Fruit fly (Drosophila melanogaster) whole organism, embryonic: ENCODE results near the gene MICU3.

Source experiments
- Adf1 ChIP-seq: fragments of 200-800 bp; sonication (Bioruptor generic); IDR thresholded peaks from 2 replicates; pipeline ENCODE4 v1.3.6; 2022; ENCODE audit warnings: missing biosample characterization, missing genetic modification characterization
- Awh ChIP-seq: fragments of 200-800 bp; sonication (Bioruptor generic); IDR thresholded peaks from 2 replicates; pipeline ENCODE4, ENCODE4 v1.3.6; 2022; ENCODE audit warnings: missing biosample characterization, missing genetic modification characterization
- BEAF-32 ChIP-seq: fragments of 200-800 bp; sonication (Bioruptor generic); optimal IDR thresholded peaks from 3 replicates; lab custom pipeline; 2017; ENCODE audit warnings: missing biosample characterization, missing genetic modification characterization, mild to moderate bottlenecking, moderate library complexity, missing genetic modification reagents
- CG14965 ChIP-seq: fragments of 200-800 bp; sonication (Bioruptor generic); optimal IDR thresholded peaks from 2 replicates; lab custom pipeline; 2016; ENCODE audit warnings: missing biosample characterization, missing genetic modification characterization, borderline replicate concordance
- CG16813 ChIP-seq: fragments of 200-800 bp; sonication (Bioruptor generic); IDR thresholded peaks from 3 replicates; pipeline ENCODE4 v1.3.6; 2022; ENCODE audit warnings: missing biosample characterization, missing genetic modification characterization; ENCODE audit not compliant: partially characterized antibody
- CG17186 ChIP-seq: fragments of 200-800 bp; sonication (Bioruptor generic); optimal IDR thresholded peaks from 3 replicates; lab custom pipeline; 2017; ENCODE audit warnings: missing biosample characterization, missing genetic modification reagents, missing genetic modification characterization
- CG18764 ChIP-seq: fragments of 200-800 bp; sonication (Bioruptor generic); optimal IDR thresholded peaks from 3 replicates; lab custom pipeline; 2016; ENCODE audit warnings: missing biosample characterization, missing genetic modification characterization
- CG2202 ChIP-seq: fragments of 200-800 bp; sonication (Bioruptor generic); optimal IDR thresholded peaks from 2 replicates; lab custom pipeline; 2018; ENCODE audit warnings: missing biosample characterization, mild to moderate bottlenecking, missing genetic modification characterization
- CG2712 ChIP-seq: fragments of 200-800 bp; optimal IDR thresholded peaks from 3 replicates; lab custom pipeline; 2019; ENCODE audit warnings: missing biosample characterization, mild to moderate bottlenecking, missing genetic modification characterization, moderate library complexity
- CG34422 ChIP-seq: fragments of 200-800 bp; sonication (Bioruptor generic); IDR thresholded peaks from 3 replicates; pipeline ENCODE4 v1.3.6; 2022; ENCODE audit warnings: missing biosample characterization, missing genetic modification characterization
- CG4707 ChIP-seq: fragments of 200-800 bp; sonication (Bioruptor generic); optimal IDR thresholded peaks from 2 replicates; lab custom pipeline; 2018; ENCODE audit warnings: missing biosample characterization, mild to moderate bottlenecking, missing genetic modification characterization, moderate library complexity
- CG5180 ChIP-seq: fragments of 200-800 bp; sonication (Bioruptor generic); optimal IDR thresholded peaks from 3 replicates; lab custom pipeline; 2017; ENCODE audit warnings: missing biosample characterization, missing genetic modification characterization, mild to moderate bottlenecking, moderate library complexity, missing genetic modification reagents
- CG7928 ChIP-seq: fragments of 200-800 bp; sonication (Bioruptor generic); optimal IDR thresholded peaks from 2 replicates; lab custom pipeline; 2017; ENCODE audit warnings: missing biosample characterization, mild to moderate bottlenecking, missing genetic modification characterization
- CG9609 ChIP-seq: fragments of 200-800 bp; sonication (Bioruptor generic); optimal IDR thresholded peaks from 3 replicates; lab custom pipeline; 2016; ENCODE audit warnings: missing biosample characterization, missing genetic modification characterization
- CG9817 ChIP-seq: fragments of 200-800 bp; sonication (Bioruptor generic); optimal IDR thresholded peaks from 2 replicates; lab custom pipeline; 2018; ENCODE audit warnings: missing biosample characterization, mild to moderate bottlenecking, missing genetic modification characterization, moderate library complexity
- CG9932 ChIP-seq: fragments of 200-800 bp; sonication (Bioruptor generic); IDR thresholded peaks from 2 replicates; pipeline ENCODE4 v1.3.6; 2022; ENCODE audit warnings: missing biosample characterization, missing genetic modification characterization
- Camta ChIP-seq: fragments of 200-800 bp; sonication (Bioruptor generic); optimal IDR thresholded peaks from 2 replicates; lab custom pipeline; 2016; ENCODE audit warnings: missing biosample characterization, missing genetic modification characterization
- Deaf1 ChIP-seq: fragments of 200-800 bp; optimal IDR thresholded peaks from 3 replicates; lab custom pipeline; 2019; ENCODE audit warnings: missing biosample characterization, mild to moderate bottlenecking, missing genetic modification characterization, moderate library complexity
- Elba2 ChIP-seq: fragments of 200-800 bp; sonication (Bioruptor generic); optimal IDR thresholded peaks from 3 replicates; lab custom pipeline; 2016; ENCODE audit warnings: missing biosample characterization, missing genetic modification characterization
- HLH3B ChIP-seq: fragments of 200-800 bp; sonication (Bioruptor generic); IDR thresholded peaks from 2 replicates; pipeline ENCODE4 v1.3.6; 2022; ENCODE audit warnings: missing biosample characterization, missing genetic modification characterization
- MESR4 ChIP-seq: fragments of 200-800 bp; sonication (Bioruptor generic); optimal IDR thresholded peaks from 2 replicates; lab custom pipeline; 2018; ENCODE audit warnings: missing biosample characterization, mild to moderate bottlenecking, missing genetic modification characterization, moderate library complexity
- Poxn ChIP-seq: fragments of 200-800 bp; sonication (Bioruptor generic); IDR thresholded peaks from 2 replicates; pipeline ENCODE4 v1.3.6; 2022; ENCODE audit warnings: missing biosample characterization, missing genetic modification characterization
- Rfx ChIP-seq: fragments of 200-800 bp; sonication (Bioruptor generic); IDR thresholded peaks from 2 replicates; pipeline ENCODE4 v1.3.6; 2022; ENCODE audit warnings: missing biosample characterization, missing genetic modification characterization
- Side ChIP-seq: fragments of 200-800 bp; sonication (Bioruptor generic); optimal IDR thresholded peaks from 2 replicates; lab custom pipeline; 2016; ENCODE audit warnings: missing biosample characterization, missing genetic modification characterization
- Sox100B ChIP-seq: fragments of 200-800 bp; sonication (Bioruptor generic); optimal IDR thresholded peaks from 3 replicates; lab custom pipeline; 2018; ENCODE audit warnings: missing biosample characterization, mild to moderate bottlenecking, missing genetic modification characterization
- Vsx1 ChIP-seq: fragments of 200-800 bp; sonication (Bioruptor generic); optimal IDR thresholded peaks from 2 replicates; lab custom pipeline; 2017; ENCODE audit warnings: missing biosample characterization, mild to moderate bottlenecking, missing genetic modification characterization, missing genetic modification reagents
- ap ChIP-seq: fragments of 200-800 bp; sonication (Bioruptor generic); IDR thresholded peaks from 2 replicates; pipeline ENCODE4 v1.3.6; 2022; ENCODE audit warnings: missing biosample characterization, missing genetic modification characterization
- ato ChIP-seq: fragments of 200-800 bp; sonication (Bioruptor generic); IDR thresholded peaks from 2 replicates; pipeline ENCODE4 v1.3.6; 2022; ENCODE audit warnings: missing biosample characterization, missing genetic modification characterization; ENCODE audit not compliant: partially characterized antibody
- cas ChIP-seq: fragments of 200-800 bp; sonication (Bioruptor generic); IDR thresholded peaks from 2 replicates; pipeline ENCODE4 v1.3.6; 2022; ENCODE audit warnings: missing biosample characterization, missing genetic modification characterization
- cato ChIP-seq: fragments of 200-800 bp; sonication (Bioruptor generic); optimal IDR thresholded peaks from 2 replicates; lab custom pipeline; 2016; ENCODE audit warnings: missing biosample characterization, missing genetic modification characterization, borderline replicate concordance
- cwo ChIP-seq: fragments of 200-800 bp; sonication (Bioruptor generic); optimal IDR thresholded peaks from 3 replicates; lab custom pipeline; 2017; ENCODE audit warnings: missing biosample characterization, missing genetic modification characterization, mild to moderate bottlenecking, moderate library complexity, missing genetic modification reagents
- dan ChIP-seq: fragments of 200-800 bp; sonication (Bioruptor generic); IDR thresholded peaks from 2 replicates; pipeline ENCODE4 v1.3.6; 2022; ENCODE audit warnings: missing biosample characterization, missing genetic modification characterization
- dmrt11E ChIP-seq: fragments of 200-800 bp; sonication (Bioruptor generic); optimal IDR thresholded peaks from 3 replicates; lab custom pipeline; 2018; ENCODE audit warnings: missing biosample characterization, mild to moderate bottlenecking, missing genetic modification characterization, moderate library complexity
- exex ChIP-seq: fragments of 200-800 bp; sonication (Bioruptor generic); optimal IDR thresholded peaks from 4 replicates; lab custom pipeline; 2018; ENCODE audit warnings: missing biosample characterization, mild to moderate bottlenecking, missing genetic modification characterization, moderate library complexity
- eyg ChIP-seq: fragments of 200-800 bp; sonication (Bioruptor generic); optimal IDR thresholded peaks from 3 replicates; lab custom pipeline; 2016; ENCODE audit warnings: missing biosample characterization, missing genetic modification characterization
- jigr1 ChIP-seq: fragments of 200-800 bp; sonication (Bioruptor generic); IDR thresholded peaks from 3 replicates; pipeline ENCODE4 v1.3.6; 2022; ENCODE audit warnings: missing biosample characterization, missing genetic modification characterization
- lilli ChIP-seq: fragments of 200-800 bp; sonication (Bioruptor generic); optimal IDR thresholded peaks from 3 replicates; lab custom pipeline; 2016; ENCODE audit warnings: missing biosample characterization, missing genetic modification characterization
- lov ChIP-seq, 2 experiments: fragments of 200-800 bp in 1 of 2; fragments of >200 bp in 1 of 2; sonication (Bioruptor generic) in 1 of 2; IDR thresholded peaks in 1 of 2; optimal IDR thresholded peaks in 1 of 2; 2 replicates in 1 of 2; 3 replicates in 1 of 2; pipeline versions ENCODE4 v1.3.6 to Lab custom; 2017 to 2022; ENCODE audit warnings: missing biosample characterization in 1 of 2, missing genetic modification characterization in 1 of 2
- mam ChIP-seq: fragments of 200-800 bp; sonication (Bioruptor generic); optimal IDR thresholded peaks from 3 replicates; lab custom pipeline; 2016; ENCODE audit warnings: missing biosample characterization, missing genetic modification characterization
- nau ChIP-seq: fragments of 200-800 bp; sonication (Bioruptor generic); optimal IDR thresholded peaks from 3 replicates; lab custom pipeline; 2017; ENCODE audit warnings: missing biosample characterization, mild to moderate bottlenecking, missing genetic modification characterization, missing genetic modification reagents
- onecut ChIP-seq: fragments of 200-800 bp; sonication (Bioruptor generic); IDR thresholded peaks from 2 replicates; pipeline ENCODE4 v1.3.6; 2022; ENCODE audit warnings: missing biosample characterization, missing genetic modification characterization
- pfk ChIP-seq: fragments of 200-800 bp; sonication (Bioruptor generic); optimal IDR thresholded peaks from 2 replicates; lab custom pipeline; 2018; ENCODE audit warnings: missing biosample characterization, mild to moderate bottlenecking, missing genetic modification characterization, moderate library complexity
- sc ChIP-seq, 3 experiments: fragments of >200 bp in 2 of 3; fragments of 200-800 bp in 1 of 3; sonication (Bioruptor generic) in 1 of 3; optimal IDR thresholded peaks; 2 replicates in 2 of 3; 3 replicates in 1 of 3; lab custom pipeline; 2017; ENCODE audit warnings: mild to moderate bottlenecking in 1 of 3, missing biosample characterization in 1 of 3, missing genetic modification characterization in 1 of 3, missing genetic modification reagents in 1 of 3
- sim ChIP-seq: fragments of 200-800 bp; sonication (Bioruptor generic); IDR thresholded peaks from 2 replicates; pipeline ENCODE4 v1.3.6; 2022; ENCODE audit warnings: missing biosample characterization, missing genetic modification characterization
- sqz ChIP-seq: fragments of 200-800 bp; sonication (Bioruptor generic); optimal IDR thresholded peaks from 3 replicates; lab custom pipeline; 2018; ENCODE audit warnings: missing biosample characterization, mild to moderate bottlenecking, missing genetic modification characterization
- sr ChIP-seq: fragments of 200-800 bp; sonication (Bioruptor generic); IDR thresholded peaks from 3 replicates; pipeline ENCODE4 v1.3.6; 2022; ENCODE audit warnings: missing biosample characterization, missing genetic modification characterization
- sug ChIP-seq: fragments of 200-800 bp; optimal IDR thresholded peaks from 2 replicates; lab custom pipeline; 2019; ENCODE audit warnings: missing biosample characterization, mild to moderate bottlenecking, missing genetic modification characterization, moderate library complexity
- trem ChIP-seq: fragments of 200-800 bp; optimal IDR thresholded peaks from 3 replicates; lab custom pipeline; 2019; ENCODE audit warnings: missing biosample characterization, mild to moderate bottlenecking, missing genetic modification characterization, moderate library complexity
- wek ChIP-seq: fragments of 200-800 bp; sonication (Bioruptor generic); optimal IDR thresholded peaks from 3 replicates; lab custom pipeline; 2018; ENCODE audit warnings: missing biosample characterization, mild to moderate bottlenecking, missing genetic modification characterization, moderate library complexity

The MICU3 gene

dm6 chr3R:19879470-19880052 is 32.5 kb downstream of the MICU3 start, which contains the start of gene Ask1 (continued):
- TF ChIP-seq ato = no peak
- TF ChIP-seq CG5180 = no peak
- TF ChIP-seq trem = peak; percentile 22
- no peak for TF ChIP-seq Vsx1
- TF ChIP-seq nau (GFP tag; lab: Kevin White, UChicago) = no peak
- no peak for TF ChIP-seq dmrt11E (tag; lab: Kevin White, UChicago)
- no peak for TF ChIP-seq BEAF-32 (GFP tag; lab: Kevin White, UChicago)
- no peak for TF ChIP-seq onecut (GFP tag; lab: Robert Waterston, UW)
- no peak for TF ChIP-seq Deaf1 (tag; lab: Kevin White, UChicago)
- no peak for TF ChIP-seq CG7928 (GFP tag; lab: Kevin White, UChicago)
- peak; percentile 47 for TF ChIP-seq CG17186 (GFP tag; lab: Kevin White, UChicago)
- TF ChIP-seq CG9817 (tag; lab: Kevin White, UChicago) = no peak
- TF ChIP-seq CG34422 = 0 out of 3 replicates have a peak, but pooled peaks have one; percentile 24
- peak; percentile 7 for TF ChIP-seq CG2712 (tag; lab: Kevin White, UChicago)
- TF ChIP-seq Elba2 (GFP tag; lab: Kevin White, UChicago) = no peak
- no peak for TF ChIP-seq jigr1 (GFP tag; lab: Robert Waterston, UW)
- TF ChIP-seq exex = peak; percentile 16
- TF ChIP-seq sr (GFP tag; lab: Robert Waterston, UW) = no peak; the same call in 2 of the 3 replicates
- TF ChIP-seq mam (GFP tag; lab: Kevin White, UChicago) = no peak
- no peak for TF ChIP-seq ap (GFP tag; lab: Robert Waterston, UW)
- TF ChIP-seq CG2202 (tag; lab: Kevin White, UChicago) = no peak
- no peak for TF ChIP-seq Camta (GFP tag; lab: Kevin White, UChicago)
- no peak for TF ChIP-seq CG4707 (GFP tag; lab: Kevin White, UChicago)
- no peak for TF ChIP-seq CG14965 (GFP tag; lab: Kevin White, UChicago)
- no peak for TF ChIP-seq cas (GFP tag; lab: Robert Waterston, UW)
- TF ChIP-seq sc (optimal IDR thresholded peaks at IDR 0.05; lab: Kevin White, UChicago) = no peak
- TF ChIP-seq sc (GFP tag; optimal IDR thresholded peaks at IDR 0.05; lab: Kevin White, UChicago) = no peak
- TF ChIP-seq lilli (GFP tag; lab: Kevin White, UChicago) = no peak
- no peak for TF ChIP-seq CG9932 (GFP tag; lab: Robert Waterston, UW)
- TF ChIP-seq Poxn (GFP tag; lab: Robert Waterston, UW) = no peak
- TF ChIP-seq eyg = no peak
- TF ChIP-seq Sox100B (GFP tag; lab: Kevin White, UChicago) = no peak
- no peak for TF ChIP-seq CG9609 (GFP tag; lab: Kevin White, UChicago)
- no peak for TF ChIP-seq Rfx
- no peak for TF ChIP-seq HLH3B (GFP tag; lab: Robert Waterston, UW)
- TF ChIP-seq dan (GFP tag; lab: Robert Waterston, UW) = no peak
- no peak for TF ChIP-seq cato (GFP tag; lab: Kevin White, UChicago)
- TF ChIP-seq Awh (GFP tag; lab: Robert Waterston, UW) = no peak
- no peak for TF ChIP-seq cwo (GFP tag; lab: Kevin White, UChicago)
- peak; percentile 22; the same call in 1 of the 3 replicates for TF ChIP-seq CG16813 (GFP tag; lab: Robert Waterston, UW)
- TF ChIP-seq Adf1 (GFP tag; lab: Robert Waterston, UW) = no peak
- no peak for TF ChIP-seq wek (GFP tag; lab: Kevin White, UChicago)
- no peak for TF ChIP-seq sqz
- no peak for TF ChIP-seq Side
- TF ChIP-seq CG18764 (GFP tag; lab: Kevin White, UChicago) = no peak
- TF ChIP-seq pfk = no peak
- TF ChIP-seq sug = no peak
- TF ChIP-seq sim (GFP tag; lab: Robert Waterston, UW) = no peak
- peak; percentile 86 for TF ChIP-seq MESR4 (GFP tag; lab: Kevin White, UChicago)
- TF ChIP-seq lov (optimal IDR thresholded peaks at IDR 0.05; lab: Kevin White, UChicago) = no peak
- TF ChIP-seq lov (GFP tag; IDR thresholded peaks at IDR 0.05; lab: Robert Waterston, UW) = no peak
